Worm (Caenorhabditis elegans) whole organism, L2 larva: ENCODE measurements around the gene C28H8.2.

ENCODE experiments used
- F13H6.1 ChIP-seq: sonication (generic microtip); optimal IDR thresholded peaks from 2 replicates; lab custom pipeline; 2016; ENCODE audit warnings: missing genetic modification characterization, missing compliant biosample characterization
- R02D3.7 ChIP-seq: fragments of 150-350 bp; optimal IDR thresholded peaks from 2 replicates; lab custom pipeline; 2014; ENCODE audit warnings: missing biosample characterization, missing genetic modification characterization
- Y55F3AM.14 ChIP-seq: fragments of 200-800 bp; sonication (Bioruptor generic); optimal IDR thresholded peaks from 2 replicates; lab custom pipeline; 2018; ENCODE audit warnings: mild to moderate bottlenecking, missing genetic modification characterization, missing compliant biosample characterization
- ZK546.5 ChIP-seq: sonication (generic microtip); optimal IDR thresholded peaks from 2 replicates; lab custom pipeline; 2017; ENCODE audit warnings: missing biosample characterization, missing genetic modification characterization
- alr-1 ChIP-seq: fragments of 150-350 bp; optimal IDR thresholded peaks from 2 replicates; lab custom pipeline; 2014; ENCODE audit warnings: missing biosample characterization, missing genetic modification characterization
- aly-2 ChIP-seq: fragments of 150-350 bp; optimal IDR thresholded peaks from 2 replicates; lab custom pipeline; 2014; ENCODE audit warnings: missing biosample characterization, missing genetic modification characterization
- ama-1 ChIP-seq: fragments of 150-350 bp; optimal IDR thresholded peaks from 2 replicates; lab custom pipeline; 2018; ENCODE audit warnings: inconsistent platforms
- blmp-1 ChIP-seq: sonication (generic microtip); optimal IDR thresholded peaks from 2 replicates; lab custom pipeline; 2017; ENCODE audit warnings: missing genetic modification characterization, mild to moderate bottlenecking, missing compliant biosample characterization, antibody characterized with exemption, moderate library complexity; ENCODE audit not compliant: insufficient read depth
- ceh-16 ChIP-seq: fragments of 150-350 bp; optimal IDR thresholded peaks from 2 replicates; lab custom pipeline; 2014; ENCODE audit warnings: missing biosample characterization, missing genetic modification characterization
- ceh-82 ChIP-seq: fragments of 150-350 bp; optimal IDR thresholded peaks from 2 replicates; lab custom pipeline; 2014; ENCODE audit warnings: missing biosample characterization, missing genetic modification characterization
- crh-2 ChIP-seq: sonication (generic microtip); optimal IDR thresholded peaks from 2 replicates; lab custom pipeline; 2017; ENCODE audit warnings: missing biosample characterization, missing genetic modification characterization
- dmd-4 ChIP-seq: sonication (generic microtip); optimal IDR thresholded peaks from 2 replicates; lab custom pipeline; 2017; ENCODE audit warnings: missing biosample characterization, missing genetic modification characterization
- egl-27 ChIP-seq: sonication (generic microtip); optimal IDR thresholded peaks from 3 replicates; lab custom pipeline; 2017; ENCODE audit warnings: missing biosample characterization, missing genetic modification reagents, missing genetic modification characterization
- elt-1 ChIP-seq: fragments of 150-350 bp; optimal IDR thresholded peaks from 2 replicates; lab custom pipeline; 2014; ENCODE audit warnings: missing biosample characterization, missing genetic modification characterization
- elt-3 ChIP-seq: sonication (generic microtip); optimal IDR thresholded peaks from 2 replicates; lab custom pipeline; 2017; ENCODE audit warnings: missing biosample characterization, missing genetic modification characterization
- gmeb-1 ChIP-seq: fragments of 150-350 bp; optimal IDR thresholded peaks from 2 replicates; lab custom pipeline; 2014; ENCODE audit warnings: missing biosample characterization, missing genetic modification characterization
- lin-11 ChIP-seq: fragments of 150-350 bp; sonication (generic microtip); optimal IDR thresholded peaks from 2 replicates; lab custom pipeline; 2014; ENCODE audit warnings: missing biosample characterization, missing genetic modification characterization, inconsistent platforms, mixed read lengths
- lin-13 ChIP-seq: fragments of 150-350 bp; optimal IDR thresholded peaks from 2 replicates; lab custom pipeline; 2014; ENCODE audit warnings: missing biosample characterization, missing genetic modification reagents, missing genetic modification characterization
- lin-39 ChIP-seq: fragments of 150-350 bp; optimal IDR thresholded peaks from 2 replicates; lab custom pipeline; 2014; ENCODE audit warnings: missing biosample characterization, missing genetic modification reagents, missing genetic modification characterization
- lsy-2 ChIP-seq, 2 experiments: fragments of 150-350 bp in 1 of 2; sonication (generic microtip) in 1 of 2; optimal IDR thresholded peaks; 2 replicates each; lab custom pipeline; 2014 to 2017; ENCODE audit warnings: missing biosample characterization in 2 of 2, missing genetic modification characterization in 2 of 2
- mab-5 ChIP-seq: fragments of 150-350 bp; optimal IDR thresholded peaks from 2 replicates; lab custom pipeline; 2014; ENCODE audit warnings: missing biosample characterization, missing genetic modification characterization
- mdl-1 ChIP-seq, 2 experiments: fragments of 150-350 bp in 1 of 2; sonication (generic microtip) in 1 of 2; optimal IDR thresholded peaks; 2 replicates each; lab custom pipeline; 2017; ENCODE audit warnings: missing biosample characterization in 2 of 2, missing genetic modification characterization in 2 of 2
- nhr-10 ChIP-seq: sonication (generic microtip); optimal IDR thresholded peaks from 2 replicates; lab custom pipeline; 2017; ENCODE audit warnings: missing biosample characterization, missing genetic modification characterization
- nhr-11 ChIP-seq: fragments of 150-350 bp; optimal IDR thresholded peaks from 2 replicates; lab custom pipeline; 2014; ENCODE audit warnings: missing biosample characterization, missing genetic modification characterization
- nhr-23 ChIP-seq: fragments of 150-350 bp; optimal IDR thresholded peaks from 2 replicates; lab custom pipeline; 2014; ENCODE audit warnings: missing biosample characterization, missing genetic modification reagents, missing genetic modification characterization
- nhr-25 ChIP-seq: fragments of 150-350 bp; sonication (generic microtip); optimal IDR thresholded peaks from 3 replicates; lab custom pipeline; 2014; ENCODE audit warnings: missing biosample characterization, missing genetic modification characterization
- nhr-77 ChIP-seq: fragments of 150-350 bp; optimal IDR thresholded peaks from 2 replicates; lab custom pipeline; 2014; ENCODE audit warnings: missing biosample characterization, missing genetic modification characterization
- peb-1 ChIP-seq: fragments of 150-350 bp; optimal IDR thresholded peaks from 2 replicates; lab custom pipeline; 2014; ENCODE audit warnings: missing biosample characterization, missing genetic modification characterization
- sem-4 ChIP-seq: fragments of 150-350 bp; optimal IDR thresholded peaks from 2 replicates; lab custom pipeline; 2014; ENCODE audit warnings: missing biosample characterization, missing genetic modification reagents, missing genetic modification characterization
- skn-1 ChIP-seq: sonication (generic microtip); optimal IDR thresholded peaks from 2 replicates; lab custom pipeline; 2017; ENCODE audit warnings: missing biosample characterization, missing genetic modification characterization
- sma-9 ChIP-seq, 2 experiments: fragments of 150-350 bp in 1 of 2; sonication (generic microtip) in 1 of 2; optimal IDR thresholded peaks; 2 replicates each; lab custom pipeline; 2014 to 2016; ENCODE audit warnings: missing genetic modification characterization in 2 of 2, mild to moderate bottlenecking in 1 of 2, missing biosample characterization in 1 of 2, missing compliant biosample characterization in 1 of 2, missing genetic modification reagents in 1 of 2, moderate library complexity in 1 of 2
- snpc-4 ChIP-seq: fragments of 150-350 bp; optimal IDR thresholded peaks from 2 replicates; lab custom pipeline; 2014; ENCODE audit warnings: missing biosample characterization, missing genetic modification characterization
- unc-39 ChIP-seq: fragments of 150-350 bp; optimal IDR thresholded peaks from 2 replicates; lab custom pipeline; 2014; ENCODE audit warnings: missing biosample characterization, missing genetic modification characterization
- unc-55 ChIP-seq: fragments of 150-350 bp; sonication (generic microtip); optimal IDR thresholded peaks from 3 replicates; lab custom pipeline; 2014; ENCODE audit warnings: missing biosample characterization, missing genetic modification reagents, missing genetic modification characterization
- zag-1 ChIP-seq: fragments of 150-350 bp; optimal IDR thresholded peaks from 2 replicates; lab custom pipeline; 2014; ENCODE audit warnings: missing biosample characterization, missing genetic modification characterization
- ztf-1 ChIP-seq: fragments of 200-800 bp; sonication (Bioruptor generic); conservative IDR thresholded peaks from 2 replicates; pipeline ENCODE4 v1.3.6; 2022; ENCODE audit warnings: missing genetic modification characterization, missing compliant biosample characterization
- ztf-11 ChIP-seq: sonication (generic microtip); optimal IDR thresholded peaks from 2 replicates; lab custom pipeline; 2017; ENCODE audit warnings: missing biosample characterization, missing genetic modification characterization
- ztf-4 ChIP-seq: fragments of 150-350 bp; optimal IDR thresholded peaks from 2 replicates; lab custom pipeline; 2014; ENCODE audit warnings: missing biosample characterization, missing genetic modification characterization

Gene C28H8.2

ce11 chrIII:5879291-5879968 lies 40.7 kb upstream of the C28H8.2 start, which contains the start of gene hpo-10 (continued):
- TF ChIP-seq blmp-1 = no peak
- no peak for TF ChIP-seq elt-3 (tag; lab: Kevin White, UChicago)
- TF ChIP-seq peb-1 (tag; lab: Kevin White, UChicago) = no peak
- TF ChIP-seq F13H6.1 = no peak
- no peak for TF ChIP-seq alr-1 (tag; lab: Kevin White, UChicago)
- TF ChIP-seq unc-39 (tag; lab: Kevin White, UChicago) = no peak
- TF ChIP-seq R02D3.7 (tag; lab: Kevin White, UChicago) = no peak
- no peak for TF ChIP-seq aly-2 (tag; lab: Kevin White, UChicago)
- TF ChIP-seq mdl-1 (tag; optimal IDR thresholded peaks at IDR 0.05; lab: Kevin White, UChicago) = no peak
- TF ChIP-seq ceh-82 (tag; lab: Kevin White, UChicago) = no peak
- TF ChIP-seq lin-11 (tag; lab: Kevin White, UChicago) = no peak
- TF ChIP-seq gmeb-1 (tag; lab: Kevin White, UChicago) = peak; percentile 1
- TF ChIP-seq lin-13 = peak; percentile 41
- TF ChIP-seq nhr-11 = no peak
- TF ChIP-seq zag-1 (tag; lab: Kevin White, UChicago) = no peak
- no peak for TF ChIP-seq sem-4
- TF ChIP-seq nhr-23 (tag; lab: Kevin White, UChicago) = no peak
- no peak for TF ChIP-seq skn-1
- no peak for TF ChIP-seq lin-39 (tag; lab: Kevin White, UChicago)
- TF ChIP-seq, all 48 proteins: peak for 7

- TF ChIP-seq sma-9 (GFP tag; optimal IDR thresholded peaks at IDR 0.05; lab: Kevin White, UChicago) (no peak), sma-9 (tag; optimal IDR thresholded peaks at IDR 0.05; lab: Kevin White, UChicago) (no peak), ZK546.5 (tag; lab: Kevin White, UChicago) (no peak), nhr-25 (tag; lab: Kevin White, UChicago) (no peak), alr-1 (tag; lab: Kevin White, UChicago) (no peak), mab-5 (tag; lab: Kevin White, UChicago) (no peak), ztf-4 (tag; lab: Kevin White, UChicago) (no peak)
These were observed 37.8 kb upstream of the C28H8.2 start for ce11 chrIII:5882284-5882683.

ce11 chrIII:5882823-5883222 lies 37.3 kb upstream of the C28H8.2 start, which contains the start of gene F01F1.14:
F01F1.14 (minus strand) TSS chrIII:5882923.
- TF ChIP-seq ceh-82 (tag; lab: Kevin White, UChicago) = no peak
- no peak for TF ChIP-seq nhr-77 (tag; lab: Kevin White, UChicago)
- TF ChIP-seq egl-27 (tag; lab: Kevin White, UChicago) = no peak
- no peak for TF ChIP-seq F13H6.1
- TF ChIP-seq zag-1 (tag; lab: Kevin White, UChicago) = no peak
- no peak for TF ChIP-seq alr-1 (tag; lab: Kevin White, UChicago)
- no peak for TF ChIP-seq nhr-25 (tag; lab: Kevin White, UChicago)
- no peak for TF ChIP-seq ztf-11 (tag; lab: Kevin White, UChicago)
- no peak for TF ChIP-seq blmp-1
- no peak for TF ChIP-seq ceh-16 (tag; lab: Kevin White, UChicago)
- no peak for TF ChIP-seq lsy-2 (tag; optimal IDR thresholded peaks at IDR 0.05; lab: Kevin White, UChicago)
- TF ChIP-seq ama-1 (lab: Kevin White, UChicago) = no peak
- no peak for TF ChIP-seq sem-4

- TF ChIP-seq sma-9 (GFP tag; optimal IDR thresholded peaks at IDR 0.05; lab: Kevin White, UChicago) = no peak
- TF ChIP-seq sma-9 (tag; optimal IDR thresholded peaks at IDR 0.05; lab: Kevin White, UChicago) = no peak
- no peak for TF ChIP-seq nhr-11
- no peak for TF ChIP-seq gmeb-1 (tag; lab: Kevin White, UChicago)
- no peak for TF ChIP-seq lin-39 (tag; lab: Kevin White, UChicago)
- no peak for TF ChIP-seq ztf-4 (tag; lab: Kevin White, UChicago)
- no peak for TF ChIP-seq unc-55 (GFP tag; lab: Kevin White, UChicago)
- no peak for TF ChIP-seq Y55F3AM.14 (GFP tag; lab: Kevin White, UChicago)
- no peak for TF ChIP-seq ztf-1 (GFP tag; lab: Robert Waterston, UW)
- no peak for TF ChIP-seq nhr-10 (tag; lab: Kevin White, UChicago)
- TF ChIP-seq elt-1 = no peak
- TF ChIP-seq skn-1 = no peak
- TF ChIP-seq zag-1 (tag; lab: Kevin White, UChicago) = no peak
- no peak for TF ChIP-seq alr-1 (tag; lab: Kevin White, UChicago)
- TF ChIP-seq ama-1 (lab: Kevin White, UChicago) = no peak
- TF ChIP-seq dmd-4 (tag; lab: Kevin White, UChicago) = no peak
- TF ChIP-seq mdl-1 (tag; optimal IDR thresholded peaks at IDR 0.05; lab: Kevin White, UChicago) = no peak
- no peak for TF ChIP-seq crh-2
- TF ChIP-seq aly-2 (tag; lab: Kevin White, UChicago) = no peak
- no peak for TF ChIP-seq sem-4
- no peak for TF ChIP-seq snpc-4 (tag; lab: Kevin White, UChicago)
These were observed 36.6 kb upstream of the C28H8.2 start for ce11 chrIII:5883517-5883916.
